Fruit fly (Drosophila melanogaster) whole organism, embryonic: Measurements from ENCODE around the gene RpS2.

Experiments used
- Ada2b ChIP-seq: fragments of 200-800 bp; sonication (Bioruptor generic); IDR thresholded peaks from 2 replicates; pipeline ENCODE4 v1.3.6; 2022; ENCODE audit warnings: missing biosample characterization, missing genetic modification characterization
- Bgb ChIP-seq: fragments of 200-800 bp; sonication (Bioruptor generic); IDR thresholded peaks from 2 replicates; pipeline ENCODE4 v1.3.6; 2022; ENCODE audit warnings: missing biosample characterization, missing genetic modification characterization; ENCODE audit not compliant: partially characterized antibody
- CG10462 ChIP-seq: fragments of 200-800 bp; sonication (Bioruptor generic); optimal IDR thresholded peaks from 2 replicates; lab custom pipeline; 2016; ENCODE audit warnings: missing biosample characterization, missing genetic modification characterization
- CG10543 ChIP-seq: fragments of 200-800 bp; sonication (Bioruptor generic); optimal IDR thresholded peaks from 3 replicates; lab custom pipeline; 2017; ENCODE audit warnings: missing biosample characterization, mild to moderate bottlenecking, missing genetic modification characterization, moderate library complexity
- CG11560 ChIP-seq: fragments of 200-800 bp; sonication (Bioruptor generic); IDR thresholded peaks from 3 replicates; pipeline ENCODE4 v1.3.6; 2022; ENCODE audit warnings: missing biosample characterization, missing genetic modification characterization
- CG11723 ChIP-seq: fragments of 200-800 bp; sonication (Bioruptor generic); optimal IDR thresholded peaks from 2 replicates; lab custom pipeline; 2017; ENCODE audit warnings: missing biosample characterization, mild to moderate bottlenecking, missing genetic modification characterization
- CG1233 ChIP-seq: fragments of 200-800 bp; sonication (Bioruptor generic); optimal IDR thresholded peaks from 4 replicates; lab custom pipeline; 2018; ENCODE audit warnings: missing biosample characterization, mild to moderate bottlenecking, missing genetic modification characterization
- CG12769 ChIP-seq: fragments of 200-800 bp; sonication (Bioruptor generic); optimal IDR thresholded peaks from 2 replicates; lab custom pipeline; 2019; ENCODE audit warnings: missing biosample characterization, mild to moderate bottlenecking, missing genetic modification characterization, moderate library complexity
- CG14710 ChIP-seq: fragments of 200-800 bp; sonication (Bioruptor generic); optimal IDR thresholded peaks from 3 replicates; lab custom pipeline; 2019; ENCODE audit warnings: missing biosample characterization, mild to moderate bottlenecking, missing genetic modification characterization, moderate library complexity
- CG14860 ChIP-seq: fragments of 200-800 bp; sonication (Bioruptor generic); IDR thresholded peaks from 3 replicates; pipeline ENCODE4 v1.3.6; 2022; ENCODE audit warnings: missing biosample characterization, missing genetic modification characterization; ENCODE audit not compliant: partially characterized antibody
- CG1529 ChIP-seq: fragments of 200-800 bp; sonication (Bioruptor generic); optimal IDR thresholded peaks from 3 replicates; lab custom pipeline; 2018; ENCODE audit warnings: missing biosample characterization, missing genetic modification characterization
- CG16813 ChIP-seq: fragments of 200-800 bp; sonication (Bioruptor generic); IDR thresholded peaks from 3 replicates; pipeline ENCODE4 v1.3.6; 2022; ENCODE audit warnings: missing biosample characterization, missing genetic modification characterization; ENCODE audit not compliant: partially characterized antibody
- CG17328 ChIP-seq: fragments of 200-800 bp; sonication (Bioruptor generic); IDR thresholded peaks from 2 replicates; pipeline ENCODE4 v1.3.6; 2022; ENCODE audit warnings: missing biosample characterization, missing genetic modification characterization
- CG33213 ChIP-seq: fragments of 200-800 bp; sonication (Bioruptor generic); optimal IDR thresholded peaks from 3 replicates; lab custom pipeline; 2016; ENCODE audit warnings: missing biosample characterization, missing genetic modification characterization
- CG4328 ChIP-seq: fragments of 200-800 bp; sonication (Bioruptor generic); optimal IDR thresholded peaks from 3 replicates; lab custom pipeline; 2017; ENCODE audit warnings: missing biosample characterization, missing genetic modification reagents, missing genetic modification characterization
- CG4730 ChIP-seq: fragments of 200-800 bp; sonication (Bioruptor generic); IDR thresholded peaks from 2 replicates; pipeline ENCODE4 v1.3.6; 2022; ENCODE audit warnings: missing biosample characterization, missing genetic modification characterization
- CG7963 ChIP-seq: fragments of 200-800 bp; sonication (Bioruptor generic); IDR thresholded peaks from 3 replicates; pipeline ENCODE4 v1.3.6; 2022; ENCODE audit warnings: missing biosample characterization, missing genetic modification characterization; ENCODE audit not compliant: partially characterized antibody
- CG9932 ChIP-seq: fragments of 200-800 bp; sonication (Bioruptor generic); IDR thresholded peaks from 2 replicates; pipeline ENCODE4 v1.3.6; 2022; ENCODE audit warnings: missing biosample characterization, missing genetic modification characterization
- CTCF ChIP-seq: fragments of 200-800 bp; sonication (Bioruptor generic); optimal IDR thresholded peaks from 2 replicates; lab custom pipeline; 2017; ENCODE audit warnings: missing biosample characterization, mild to moderate bottlenecking, missing genetic modification characterization, moderate library complexity
- D19A ChIP-seq: fragments of 200-800 bp; optimal IDR thresholded peaks from 3 replicates; lab custom pipeline; 2019; ENCODE audit warnings: missing biosample characterization, mild to moderate bottlenecking, missing genetic modification characterization, moderate library complexity
- Eip74EF ChIP-seq, 2 experiments: fragments of 200-800 bp in 1 of 2; fragments of >200 bp in 1 of 2; sonication (Bioruptor generic) in 1 of 2; optimal IDR thresholded peaks; 2 replicates each; lab custom pipeline; 2017 to 2019; ENCODE audit warnings: missing biosample characterization in 2 of 2, missing genetic modification characterization in 2 of 2, mild to moderate bottlenecking in 1 of 2, moderate library complexity in 1 of 2
- Ets65A ChIP-seq: fragments of 200-800 bp; sonication (Bioruptor generic); peaks from one replicate; lab custom pipeline; 2016; ENCODE audit warnings: missing biosample characterization, missing genetic modification characterization
- GATAe ChIP-seq: fragments of 200-800 bp; sonication (Bioruptor generic); conservative IDR thresholded peaks from 2 replicates; pipeline ENCODE4 v1.3.6; 2022; ENCODE audit warnings: missing biosample characterization, missing genetic modification characterization
- HLHmδ ChIP-seq: fragments of 200-800 bp; sonication (Bioruptor generic); optimal IDR thresholded peaks from 2 replicates; lab custom pipeline; 2018; ENCODE audit warnings: missing biosample characterization, mild to moderate bottlenecking, missing genetic modification characterization, moderate library complexity
- Hr3 ChIP-seq: fragments of 200-800 bp; sonication (Bioruptor generic); optimal IDR thresholded peaks from 3 replicates; lab custom pipeline; 2016; ENCODE audit warnings: missing biosample characterization, missing genetic modification characterization
- Pdp1 ChIP-seq, 2 experiments: fragments of 200-800 bp; sonication (Bioruptor generic); optimal IDR thresholded peaks; 3 replicates each; lab custom pipeline; 2016; ENCODE audit warnings: missing biosample characterization in 2 of 2, missing genetic modification characterization in 2 of 2, mild to moderate bottlenecking in 1 of 2, moderate library complexity in 1 of 2
- Ravus ChIP-seq: fragments of 200-800 bp; sonication (Bioruptor generic); IDR thresholded peaks from 2 replicates; pipeline ENCODE4 v1.3.6; 2022; ENCODE audit warnings: missing biosample characterization, missing genetic modification characterization
- Spps ChIP-seq: fragments of 200-800 bp; sonication (Bioruptor generic); optimal IDR thresholded peaks from 2 replicates; lab custom pipeline; 2018; ENCODE audit warnings: missing biosample characterization, mild to moderate bottlenecking, missing genetic modification characterization
- TFAM ChIP-seq: fragments of 200-800 bp; sonication (Bioruptor generic); optimal IDR thresholded peaks from 2 replicates; lab custom pipeline; 2017; ENCODE audit warnings: missing biosample characterization, missing genetic modification characterization, inconsistent platforms
- az2 ChIP-seq: fragments of 200-800 bp; sonication (Bioruptor generic); optimal IDR thresholded peaks from 3 replicates; lab custom pipeline; 2016; ENCODE audit warnings: missing biosample characterization, missing genetic modification characterization
- bab2 ChIP-seq: fragments of 200-800 bp; sonication (Bioruptor generic); optimal IDR thresholded peaks from 2 replicates; lab custom pipeline; 2016; ENCODE audit warnings: missing biosample characterization, missing genetic modification characterization
- caup ChIP-seq: fragments of 200-800 bp; sonication (Bioruptor generic); optimal IDR thresholded peaks from 3 replicates; lab custom pipeline; 2017; ENCODE audit warnings: missing biosample characterization, mild to moderate bottlenecking, missing genetic modification characterization, moderate library complexity; ENCODE audit not compliant: severe bottlenecking
- dati ChIP-seq: fragments of 200-800 bp; sonication (Bioruptor generic); IDR thresholded peaks from 2 replicates; pipeline ENCODE4 v1.3.6; 2022; ENCODE audit warnings: missing biosample characterization, missing genetic modification characterization
- fru ChIP-seq: fragments of >200 bp; optimal IDR thresholded peaks from 2 replicates; lab custom pipeline; 2017
- gcm2 ChIP-seq: fragments of 200-800 bp; sonication (Bioruptor generic); optimal IDR thresholded peaks from 2 replicates; lab custom pipeline; 2016; ENCODE audit warnings: missing biosample characterization, missing genetic modification characterization
- hb ChIP-seq: fragments of 200-800 bp; sonication (Bioruptor generic); IDR thresholded peaks from 3 replicates; pipeline ENCODE4 v1.3.6; 2022; ENCODE audit warnings: missing biosample characterization, missing genetic modification characterization; ENCODE audit not compliant: partially characterized antibody
- ind ChIP-seq: fragments of 200-800 bp; sonication (Bioruptor generic); optimal IDR thresholded peaks from 3 replicates; lab custom pipeline; 2016; ENCODE audit warnings: missing biosample characterization, missing genetic modification characterization
- ken ChIP-seq: fragments of 200-800 bp; sonication (Bioruptor generic); IDR thresholded peaks from 3 replicates; pipeline ENCODE4 v1.3.6; 2022; ENCODE audit warnings: missing biosample characterization, missing genetic modification characterization
- klu ChIP-seq: fragments of 200-800 bp; sonication (Bioruptor generic); IDR thresholded peaks from 2 replicates; pipeline ENCODE4 v1.3.6; 2022; ENCODE audit warnings: missing biosample characterization, missing genetic modification characterization
- lilli ChIP-seq: fragments of 200-800 bp; sonication (Bioruptor generic); optimal IDR thresholded peaks from 3 replicates; lab custom pipeline; 2016; ENCODE audit warnings: missing biosample characterization, missing genetic modification characterization
- ro ChIP-seq: fragments of 200-800 bp; sonication (Bioruptor generic); IDR thresholded peaks from 2 replicates; pipeline ENCODE4 v1.3.6; 2022; ENCODE audit warnings: missing biosample characterization, missing genetic modification characterization
- row ChIP-seq: fragments of 200-800 bp; sonication (Bioruptor generic); IDR thresholded peaks from 3 replicates; pipeline ENCODE4 v1.3.6; 2022; ENCODE audit warnings: missing biosample characterization, missing genetic modification characterization
- sens-2 ChIP-seq: fragments of 200-800 bp; sonication (Bioruptor generic); IDR thresholded peaks from 2 replicates; pipeline ENCODE4 v1.3.6; 2022; ENCODE audit warnings: missing biosample characterization, missing genetic modification characterization
- sima ChIP-seq: fragments of 200-800 bp; sonication (Bioruptor generic); optimal IDR thresholded peaks from 2 replicates; lab custom pipeline; 2016; ENCODE audit warnings: missing biosample characterization, missing genetic modification characterization
- ssp ChIP-seq: fragments of 200-800 bp; sonication (Bioruptor generic); IDR thresholded peaks from 2 replicates; pipeline ENCODE4 v1.3.6; 2022; ENCODE audit warnings: missing biosample characterization, missing genetic modification characterization
- toy ChIP-seq: fragments of 200-800 bp; sonication (Bioruptor generic); IDR thresholded peaks from 2 replicates; pipeline ENCODE4 v1.3.6; 2022; ENCODE audit warnings: missing biosample characterization, missing genetic modification characterization
- trh ChIP-seq: fragments of 200-800 bp; sonication (Bioruptor generic); optimal IDR thresholded peaks from 2 replicates; lab custom pipeline; 2016; ENCODE audit warnings: missing biosample characterization, missing genetic modification characterization
- twi ChIP-seq: fragments of 200-800 bp; optimal IDR thresholded peaks from 2 replicates; lab custom pipeline; 2019; ENCODE audit warnings: missing biosample characterization, mild to moderate bottlenecking, missing genetic modification characterization, moderate library complexity
- wor ChIP-seq: fragments of 200-800 bp; sonication (Bioruptor generic); IDR thresholded peaks from 2 replicates; pipeline ENCODE4 v1.3.6; 2022; ENCODE audit warnings: missing biosample characterization, missing genetic modification characterization

Gene RpS2

dm6 chr2L:9918020-9918959 is 20.9 kb upstream of the RpS2 start, which contains the start of the genes CG5885 and CG4598 (continued):
- TF ChIP-seq az2 (GFP tag; lab: Kevin White, UChicago): peak; percentile 76
- peak; percentile 69 for TF ChIP-seq hb (GFP tag; lab: Robert Waterston, UW)
- no peak for TF ChIP-seq fru
- TF ChIP-seq CG4730 (GFP tag; lab: Robert Waterston, UW): 0 out of 2 replicates have a peak, but pooled peaks have one; percentile 22
- TF ChIP-seq Spps (tag; lab: Kevin White, UChicago): no peak
- peak; percentile 21 for TF ChIP-seq CG11723
- peak; percentile 72; the same call in 1 of the 2 replicates for TF ChIP-seq sens-2 (GFP tag; lab: Robert Waterston, UW)
- peak; percentile 85 for TF ChIP-seq Ada2b (GFP tag; lab: Robert Waterston, UW)
- peak; percentile 99 for TF ChIP-seq D19A (tag; lab: Kevin White, UChicago)
- TF ChIP-seq CG16813 (GFP tag; lab: Robert Waterston, UW): peak; percentile 83
- peak; percentile 81 for TF ChIP-seq row (GFP tag; lab: Robert Waterston, UW)
- TF ChIP-seq CG10462 (GFP tag; lab: Kevin White, UChicago): peak; percentile 57
- peak; percentile 82 for TF ChIP-seq CG9932 (GFP tag; lab: Robert Waterston, UW)
- peak; percentile 20 for TF ChIP-seq CG12769 (tag; lab: Kevin White, UChicago)
- no peak for TF ChIP-seq toy
- TF ChIP-seq sima (GFP tag; lab: Kevin White, UChicago): no peak
- no peak for TF ChIP-seq ro (GFP tag; lab: Robert Waterston, UW)
- TF ChIP-seq CG33213 (GFP tag; lab: Kevin White, UChicago): no peak
- peak; percentile 76 for TF ChIP-seq Bgb (GFP tag; lab: Robert Waterston, UW)
- TF ChIP-seq CG14710 (tag; lab: Kevin White, UChicago): peak; percentile 64
- TF ChIP-seq CG4328 (GFP tag; lab: Kevin White, UChicago): peak; percentile 50
- TF ChIP-seq CG17328: peak; percentile 70
- peak; percentile 41; the same call in 1 of the 3 replicates for TF ChIP-seq CG11560 (tag; lab: Robert Waterston, UW)
- TF ChIP-seq lilli: peak; percentile 80
- TF ChIP-seq dati: no peak
- no peak for TF ChIP-seq HLHmδ (GFP tag; lab: Kevin White, UChicago)
- 0 out of 2 replicates have a peak, but pooled peaks have one; percentile 19 for TF ChIP-seq wor
- TF ChIP-seq twi (tag; lab: Kevin White, UChicago): peak; percentile 35
- peak in 1 of 2 experiments; percentile 22 for TF ChIP-seq Eip74EF (GFP tag; optimal IDR thresholded peaks at IDR 0.05; lab: Kevin White, UChicago)
- peak; percentile 59 for TF ChIP-seq caup (GFP tag; lab: Kevin White, UChicago)
- TF ChIP-seq CG7963: peak; percentile 29; the same call in 1 of the 3 replicates
- TF ChIP-seq ken (GFP tag; lab: Robert Waterston, UW): peak; percentile 71; the same call in 1 of the 3 replicates
- TF ChIP-seq CTCF (GFP tag; lab: Kevin White, UChicago): no peak
- peak; percentile 68 for TF ChIP-seq CG14860 (GFP tag; lab: Robert Waterston, UW)
- TF ChIP-seq Hr3 (GFP tag; lab: Kevin White, UChicago): peak; percentile 72
- TF ChIP-seq GATAe: no peak
- no peak; the same call in 1 of the 2 replicates for TF ChIP-seq klu (GFP tag; lab: Robert Waterston, UW)
- peak; percentile 49 for TF ChIP-seq CG1529 (GFP tag; lab: Kevin White, UChicago)
- TF ChIP-seq bab2 (GFP tag; lab: Kevin White, UChicago): peak; percentile 37
- peak; percentile 0 for TF ChIP-seq CG1233 (GFP tag; lab: Kevin White, UChicago)
- TF ChIP-seq Pdp1 (GFP tag; optimal IDR thresholded peaks at IDR 0.05; lab: Kevin White, UChicago): peak; percentile 16 to 68
- TF ChIP-seq Ravus (GFP tag; lab: Robert Waterston, UW): peak; percentile 31
- no peak for TF ChIP-seq TFAM (GFP tag; lab: Kevin White, UChicago)
- peak; percentile 25 for TF ChIP-seq gcm2 (GFP tag; lab: Kevin White, UChicago)
- TF ChIP-seq ind (GFP tag; lab: Kevin White, UChicago): peak; percentile 59
- TF ChIP-seq Ets65A (GFP tag; lab: Kevin White, UChicago): peak; percentile 87
- peak; percentile 39; the same call in 1 of the 2 replicates for TF ChIP-seq ssp (GFP tag; lab: Robert Waterston, UW)
- peak; percentile 61 for TF ChIP-seq trh (GFP tag; lab: Kevin White, UChicago)
- TF ChIP-seq CG10543 (GFP tag; lab: Kevin White, UChicago): peak; percentile 73
